Fruit fly (Drosophila melanogaster) whole organism: Measurements from ENCODE around the gene CG7215.

Source experiments
- CG8478 ChIP-seq: fragments of >200 bp; optimal IDR thresholded peaks from 2 replicates; lab custom pipeline; 2018; ENCODE audit warnings: inconsistent platforms
- Dll ChIP-seq: fragments of >200 bp; optimal IDR thresholded peaks from 2 replicates; lab custom pipeline; 2017
- pan ChIP-seq: fragments of >200 bp; optimal IDR thresholded peaks from 2 replicates; lab custom pipeline; 2017
- usp ChIP-seq: fragments of >200 bp; optimal IDR thresholded peaks from 2 replicates; lab custom pipeline; 2017; ENCODE audit warnings: missing biosample characterization, missing genetic modification characterization, mixed read lengths

- TF ChIP-seq CG8478 (lab: Kevin White, UChicago) = no peak
- TF ChIP-seq usp (GFP tag; lab: Kevin White, UChicago) = no peak
- no peak for TF ChIP-seq Dll (lab: Kevin White, UChicago)
- TF ChIP-seq pan = no peak
Measured at dm6 chr3R:18146629-18147028, 20.4 kb downstream of the CG7215 start.
